Worm (Caenorhabditis elegans) whole organism, L4 larva: ENCODE results near the gene T16G12.1.

ENCODE experiments used
- ces-1 ChIP-seq: fragments of 150-350 bp; sonication (generic microtip); optimal IDR thresholded peaks from 4 replicates; lab custom pipeline; 2014; ENCODE audit warnings: missing biosample characterization, missing genetic modification reagents, missing genetic modification characterization
- lin-39 ChIP-seq: fragments of 150-350 bp; optimal IDR thresholded peaks from 2 replicates; lab custom pipeline; 2014; ENCODE audit warnings: missing biosample characterization, missing genetic modification reagents, missing genetic modification characterization
- mdl-1 ChIP-seq, 2 experiments: fragments of 150-350 bp in 1 of 2; sonication (generic microtip) in 1 of 2; optimal IDR thresholded peaks; 2 replicates each; lab custom pipeline; 2014 to 2017; ENCODE audit warnings: missing biosample characterization in 2 of 2, missing genetic modification characterization in 2 of 2
- pha-4 ChIP-seq, 2 experiments: fragments of 150-350 bp in 1 of 2; fragments of 200-800 bp in 1 of 2; sonication (Bioruptor generic) in 1 of 2; IDR thresholded peaks in 1 of 2; optimal IDR thresholded peaks in 1 of 2; 2 replicates each; pipeline versions ENCODE4 v1.3.6 to Lab custom; 2014 to 2022; ENCODE audit warnings: missing genetic modification characterization in 2 of 2, missing genetic modification reagents in 2 of 2, missing biosample characterization in 1 of 2, missing compliant biosample characterization in 1 of 2

DNA sequence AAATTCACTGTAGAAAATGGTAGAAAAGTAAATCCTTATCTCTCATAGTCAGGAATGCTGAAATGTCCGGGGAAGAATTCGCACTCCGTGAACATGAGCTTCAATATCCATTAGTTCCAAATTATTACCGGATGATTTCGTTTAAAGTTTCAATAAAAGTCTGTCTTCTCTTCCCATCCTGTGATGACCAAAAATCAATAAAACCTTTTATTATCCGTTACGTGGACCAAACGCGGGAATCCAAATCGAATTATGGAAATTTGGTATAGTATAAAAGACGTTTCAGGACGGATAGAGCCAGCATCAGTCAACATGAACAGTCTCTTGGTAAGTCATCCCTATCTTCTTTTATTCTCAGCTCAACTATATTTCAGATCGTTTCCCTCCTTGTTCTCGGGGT is 45.4 kb downstream of the T16G12.1 start, which contains the start of gene C05B5.11:
- TF ChIP-seq mdl-1 (tag; optimal IDR thresholded peaks at IDR 0.05; lab: Kevin White, UChicago) (no peak), lin-39 (tag; lab: Kevin White, UChicago) (no peak), ces-1 (GFP tag; lab: Kevin White, UChicago) (no peak), pha-4 (GFP tag; IDR thresholded peaks at IDR 0.05; lab: Robert Waterston, UW) (no peak), pha-4 (tag; optimal IDR thresholded peaks at IDR 0.05; lab: Kevin White, UChicago) (no peak)
